Worm (Caenorhabditis elegans) whole organism, midembryonic: ENCODE measurements around the gene ZK355.8.

Source experiments
- T22C8.4 ChIP-seq: fragments of 200-800 bp; sonication (Bioruptor generic); IDR thresholded peaks from 2 replicates; pipeline ENCODE4 v1.3.6; 2022; ENCODE audit warnings: missing genetic modification characterization, missing compliant biosample characterization
- cog-1 ChIP-seq: sonication (generic microtip); optimal IDR thresholded peaks from 2 replicates; lab custom pipeline; 2016; ENCODE audit warnings: missing genetic modification characterization, missing compliant biosample characterization
- flt-1 ChIP-seq: fragments of 200-800 bp; sonication (Bioruptor generic); IDR thresholded peaks from 2 replicates; pipeline ENCODE4 v1.3.6; 2022; ENCODE audit warnings: missing genetic modification characterization, missing compliant biosample characterization
- klf-2 ChIP-seq: fragments of 200-800 bp; sonication (Bioruptor generic); conservative IDR thresholded peaks from 2 replicates; pipeline ENCODE4 v1.3.6; 2022; ENCODE audit warnings: missing genetic modification reagents, missing genetic modification characterization, missing compliant biosample characterization
- med-1 ChIP-seq: sonication (generic microtip); optimal IDR thresholded peaks from 2 replicates; lab custom pipeline; 2017; ENCODE audit warnings: missing genetic modification characterization, mild to moderate bottlenecking, missing compliant biosample characterization, antibody characterized with exemption, missing genetic modification reagents; ENCODE audit not compliant: insufficient read depth
- ref-1 ChIP-seq: fragments of 200-800 bp; sonication (Bioruptor generic); conservative IDR thresholded peaks from 2 replicates; pipeline ENCODE4 v1.3.6; 2022; ENCODE audit warnings: missing genetic modification reagents, missing genetic modification characterization, missing compliant biosample characterization
- tab-1 ChIP-seq: fragments of 200-800 bp; sonication (Bioruptor generic); IDR thresholded peaks from 2 replicates; pipeline ENCODE4 v1.3.6; 2022; ENCODE audit warnings: missing genetic modification characterization, missing compliant biosample characterization
- ztf-23 ChIP-seq: fragments of 200-800 bp; sonication (Bioruptor generic); IDR thresholded peaks from 2 replicates; pipeline ENCODE4 v1.3.6; 2022; ENCODE audit warnings: missing genetic modification reagents, missing genetic modification characterization, missing compliant biosample characterization
- ztf-29 ChIP-seq: fragments of 200-800 bp; sonication (Bioruptor generic); IDR thresholded peaks from 2 replicates; pipeline ENCODE4 v1.3.6; 2022; ENCODE audit warnings: missing genetic modification reagents, missing genetic modification characterization, missing compliant biosample characterization

Gene ZK355.8

DNA sequence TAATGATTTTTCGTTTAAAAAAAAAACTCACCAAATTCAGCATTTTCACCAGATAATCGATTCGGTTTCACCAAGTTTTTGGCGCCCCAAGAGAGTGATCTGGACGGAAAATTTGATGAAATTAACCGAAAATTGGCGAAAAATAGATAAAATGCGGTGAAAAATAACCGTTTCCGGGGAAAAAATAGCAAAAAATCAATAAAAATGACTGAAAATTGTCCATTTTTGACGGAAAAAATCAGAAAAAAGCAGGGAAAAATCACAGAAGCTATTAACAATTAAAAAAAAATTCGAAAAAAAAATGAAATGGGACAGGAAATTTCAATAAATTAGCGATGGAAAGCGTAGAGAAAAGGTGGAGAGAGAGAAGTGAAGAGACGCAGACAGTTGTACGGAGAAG, 14.1 kb upstream of the ZK355.8 start, which contains the start of gene ubc-15:
Gene ubc-15 (minus strand): TSS at position 101 of the 400 bp plus-strand sequence.
- TF ChIP-seq med-1 (GFP tag; lab: Kevin White, UChicago) (no peak), T22C8.4 (GFP tag; lab: Robert Waterston, UW) (no peak), cog-1 (tag; lab: Kevin White, UChicago) (no peak), ztf-29 (GFP tag; lab: Robert Waterston, UW) (no peak), tab-1 (GFP tag; lab: Robert Waterston, UW) (no peak), ref-1 (no peak), flt-1 (GFP tag; lab: Robert Waterston, UW) (no peak), klf-2 (GFP tag; lab: Robert Waterston, UW) (no peak), ztf-23 (GFP tag; lab: Robert Waterston, UW) (no peak)

DNA sequence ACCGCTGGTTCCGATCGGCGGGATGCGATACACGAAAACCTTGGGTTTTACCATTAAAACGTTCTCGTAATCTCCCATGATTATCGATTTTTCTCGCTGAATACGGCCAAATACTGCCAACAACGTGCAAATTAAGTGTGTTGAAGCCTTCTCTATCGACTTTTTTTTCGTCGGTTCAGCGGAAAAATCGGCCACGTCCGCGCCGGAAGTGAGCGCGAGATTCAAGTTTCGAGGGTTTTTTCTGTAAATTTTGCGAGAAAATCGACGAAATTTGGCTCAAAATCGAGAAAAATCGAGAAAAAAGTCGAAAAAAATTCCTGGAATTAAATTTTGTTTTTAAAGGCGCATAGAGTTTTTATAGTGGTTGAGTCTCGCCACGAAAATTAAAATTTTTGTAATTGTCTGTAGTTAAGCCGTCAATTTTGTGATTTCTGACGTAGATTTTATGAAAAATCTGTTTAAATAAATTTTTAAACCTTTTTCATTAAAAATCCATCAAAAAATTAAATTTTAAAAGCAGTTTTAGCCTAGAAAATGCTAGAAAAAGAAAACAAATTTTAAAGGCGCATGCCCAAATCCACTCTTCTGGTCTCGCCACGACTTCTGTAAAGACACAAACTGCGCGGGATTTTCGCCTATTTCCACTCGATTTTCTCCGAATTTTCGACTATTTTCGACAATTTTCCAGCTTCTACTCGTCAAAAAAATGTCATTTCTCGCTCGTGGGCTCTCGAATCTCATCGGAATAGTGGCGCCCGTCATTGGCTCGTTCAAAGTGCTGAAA, 8.3 kb upstream of the ZK355.8 start, which contains the start of the genes ncap-1 and Y110A2AR.1:
Gene ncap-1 (minus strand): TSS at position 241 of the 784 bp plus-strand sequence.
Gene Y110A2AR.1 (plus strand): TSS at position 637 of the 784 bp plus-strand sequence.
- TF ChIP-seq cog-1 (tag; lab: Kevin White, UChicago) (no peak), T22C8.4 (GFP tag; lab: Robert Waterston, UW) (0 out of 2 replicates have a peak, but pooled peaks have one; percentile 10)

DNA sequence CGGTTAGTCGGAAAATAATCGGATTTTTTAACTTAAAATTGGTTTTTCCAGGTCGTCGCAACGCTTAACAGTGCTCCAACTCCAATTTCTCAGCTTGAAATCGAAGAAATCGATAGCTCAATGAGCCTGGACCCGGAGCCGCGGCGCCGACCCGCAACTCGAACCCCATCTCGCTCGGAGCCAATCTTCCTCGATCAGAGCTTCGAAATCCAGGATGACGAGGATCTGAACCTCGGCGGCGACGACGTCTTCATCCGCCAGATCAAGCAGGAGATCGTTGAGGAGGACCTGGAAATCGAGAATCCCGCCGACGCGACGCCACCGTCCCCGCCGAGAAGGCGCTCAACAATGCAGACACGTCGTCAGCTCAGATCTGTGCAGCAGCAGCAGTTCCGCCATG, 7.4 kb upstream of the ZK355.8 start:
- TF ChIP-seq ztf-23 (GFP tag; lab: Robert Waterston, UW) (no peak), cog-1 (tag; lab: Kevin White, UChicago) (no peak), tab-1 (GFP tag; lab: Robert Waterston, UW) (no peak), med-1 (GFP tag; lab: Kevin White, UChicago) (no peak), ztf-29 (GFP tag; lab: Robert Waterston, UW) (no peak), T22C8.4 (GFP tag; lab: Robert Waterston, UW) (no peak), klf-2 (GFP tag; lab: Robert Waterston, UW) (no peak), flt-1 (GFP tag; lab: Robert Waterston, UW) (no peak), ref-1 (no peak)

DNA sequence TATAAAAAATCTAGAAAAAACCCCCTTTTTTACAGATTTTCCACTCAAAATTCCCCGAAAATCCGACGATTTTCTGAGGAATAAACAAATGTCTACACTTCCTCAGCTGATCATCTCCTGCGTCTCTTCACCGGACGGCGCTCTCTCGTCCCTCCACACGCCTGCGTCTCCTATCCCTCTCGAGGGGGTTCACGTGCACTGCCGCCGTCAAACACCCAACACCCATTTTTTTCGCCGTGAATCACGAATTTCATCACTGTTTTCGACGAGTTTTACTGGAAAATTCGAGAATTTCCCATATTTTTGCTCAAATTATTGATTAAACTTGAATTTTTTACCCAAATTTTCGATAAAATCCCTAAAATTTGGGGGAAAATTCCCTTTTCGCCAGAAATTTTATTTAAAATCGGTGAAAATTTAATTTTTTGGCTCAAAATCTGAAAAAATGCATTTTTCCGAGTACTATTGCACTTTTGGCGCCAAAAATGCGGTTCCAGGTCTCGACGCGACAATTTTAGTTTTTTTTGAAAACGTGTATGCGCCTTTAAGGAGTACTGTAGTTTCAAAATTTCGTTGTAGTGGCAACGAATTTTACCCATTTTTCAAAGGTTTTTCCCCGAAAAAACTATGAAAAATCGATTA, 6.7 kb upstream of the ZK355.8 start:
- TF ChIP-seq cog-1 (tag; lab: Kevin White, UChicago), result no peak
- no peak for TF ChIP-seq klf-2 (GFP tag; lab: Robert Waterston, UW)
- TF ChIP-seq T22C8.4 (GFP tag; lab: Robert Waterston, UW), result no peak
- TF ChIP-seq flt-1 (GFP tag; lab: Robert Waterston, UW), result no peak
- TF ChIP-seq ztf-29 (GFP tag; lab: Robert Waterston, UW), result no peak
- TF ChIP-seq ref-1, result no peak
- TF ChIP-seq tab-1 (GFP tag; lab: Robert Waterston, UW), result no peak

DNA sequence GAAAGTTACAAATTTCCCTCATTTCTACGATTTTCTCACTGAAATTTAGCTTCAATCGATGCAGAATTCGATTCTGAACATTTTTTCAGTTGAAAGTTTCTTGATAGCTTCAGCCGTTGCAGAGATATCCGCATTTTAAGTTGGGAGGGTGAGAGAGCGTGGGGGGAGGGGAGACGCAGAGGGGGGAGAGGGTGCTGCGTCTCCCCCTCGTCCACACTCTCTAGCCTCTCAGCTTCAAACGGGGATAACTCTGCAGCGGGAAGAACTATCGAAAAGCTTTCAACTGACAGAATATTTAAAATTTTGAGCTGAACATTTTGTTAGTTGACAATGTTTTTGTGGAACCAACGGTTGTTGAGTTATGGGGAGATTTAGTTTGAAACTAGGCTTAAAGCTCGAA, 5.7 kb upstream of the ZK355.8 start:
- no peak for TF ChIP-seq flt-1 (GFP tag; lab: Robert Waterston, UW)
- TF ChIP-seq ref-1, result no peak
- no peak for TF ChIP-seq ztf-23 (GFP tag; lab: Robert Waterston, UW)
- TF ChIP-seq T22C8.4 (GFP tag; lab: Robert Waterston, UW), result no peak
- no peak for TF ChIP-seq med-1 (GFP tag; lab: Kevin White, UChicago)

DNA sequence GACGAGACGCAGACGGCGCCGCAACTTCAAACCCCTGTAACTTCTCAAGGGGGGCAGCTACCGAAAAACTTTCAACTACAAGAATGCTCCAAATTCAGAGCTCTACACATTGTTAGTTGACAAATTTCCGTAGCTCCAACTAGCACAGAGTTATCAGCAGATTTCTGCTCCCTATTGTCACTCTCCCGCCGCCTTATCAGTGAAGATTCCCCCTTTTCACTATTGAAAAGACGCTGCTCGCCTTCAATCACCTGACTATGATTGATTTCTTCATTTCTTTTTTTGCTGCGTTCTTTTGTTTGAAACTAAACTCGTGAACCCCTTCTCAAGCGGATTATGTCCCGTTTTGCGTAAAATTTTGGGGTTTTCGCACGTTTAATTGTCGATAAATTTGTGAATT, 5.2 kb upstream of the ZK355.8 start:
- TF ChIP-seq cog-1 (tag; lab: Kevin White, UChicago) (no peak), flt-1 (GFP tag; lab: Robert Waterston, UW) (no peak), med-1 (GFP tag; lab: Kevin White, UChicago) (no peak), T22C8.4 (GFP tag; lab: Robert Waterston, UW) (no peak)

DNA sequence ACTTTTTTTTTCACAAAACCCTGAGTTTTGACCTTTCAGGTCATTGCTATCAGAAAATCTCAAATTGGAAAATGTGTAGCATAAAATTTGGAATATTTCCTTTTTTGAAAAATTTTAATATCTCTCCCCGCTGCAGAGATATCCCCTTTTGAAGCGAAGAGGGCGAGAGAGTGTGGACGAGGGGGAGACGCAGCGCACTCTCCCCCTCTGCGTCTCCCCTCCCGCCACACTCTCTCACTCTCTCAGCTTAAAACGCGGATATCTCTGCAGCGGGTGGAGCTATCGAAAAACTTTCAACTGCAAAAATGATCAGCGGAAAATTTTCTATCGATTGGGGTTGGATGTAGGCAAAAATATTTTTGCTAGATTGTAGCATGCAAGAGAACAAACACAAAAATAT, 4.8 kb upstream of the ZK355.8 start:
- TF ChIP-seq ztf-29 (GFP tag; lab: Robert Waterston, UW), result no peak
- TF ChIP-seq ref-1, result no peak
- TF ChIP-seq klf-2 (GFP tag; lab: Robert Waterston, UW), result no peak
- TF ChIP-seq T22C8.4 (GFP tag; lab: Robert Waterston, UW), result no peak
- no peak for TF ChIP-seq flt-1 (GFP tag; lab: Robert Waterston, UW)
- no peak for TF ChIP-seq cog-1 (tag; lab: Kevin White, UChicago)
- TF ChIP-seq med-1 (GFP tag; lab: Kevin White, UChicago), result no peak
- no peak for TF ChIP-seq ztf-23 (GFP tag; lab: Robert Waterston, UW)
- no peak for TF ChIP-seq tab-1 (GFP tag; lab: Robert Waterston, UW)

DNA sequence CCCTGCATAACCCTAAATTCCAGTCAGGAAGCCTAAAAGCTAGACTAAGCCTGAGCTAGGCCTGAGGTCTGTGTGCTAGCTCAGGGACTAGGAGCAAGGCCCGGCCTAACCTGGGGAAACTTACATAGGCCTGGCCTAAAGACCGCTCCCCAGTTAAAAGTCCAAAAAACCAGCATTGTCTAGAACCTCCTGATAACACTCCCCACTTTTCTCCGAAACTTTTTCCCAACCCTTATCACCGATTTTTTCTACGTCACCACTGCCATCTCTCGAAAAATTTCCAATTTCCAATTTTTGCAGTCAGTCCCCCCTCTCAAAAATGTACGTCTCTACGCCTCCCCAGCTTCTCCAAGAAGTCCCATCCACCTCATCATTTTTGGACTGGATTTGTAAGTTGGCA, 4.0 kb upstream of the ZK355.8 start, which contains the start of gene ZK355.2:
Gene ZK355.2 (plus strand): TSS at position 301 of the 400 bp plus-strand sequence.
- TF ChIP-seq tab-1 (GFP tag; lab: Robert Waterston, UW) (no peak), flt-1 (GFP tag; lab: Robert Waterston, UW) (no peak)

DNA sequence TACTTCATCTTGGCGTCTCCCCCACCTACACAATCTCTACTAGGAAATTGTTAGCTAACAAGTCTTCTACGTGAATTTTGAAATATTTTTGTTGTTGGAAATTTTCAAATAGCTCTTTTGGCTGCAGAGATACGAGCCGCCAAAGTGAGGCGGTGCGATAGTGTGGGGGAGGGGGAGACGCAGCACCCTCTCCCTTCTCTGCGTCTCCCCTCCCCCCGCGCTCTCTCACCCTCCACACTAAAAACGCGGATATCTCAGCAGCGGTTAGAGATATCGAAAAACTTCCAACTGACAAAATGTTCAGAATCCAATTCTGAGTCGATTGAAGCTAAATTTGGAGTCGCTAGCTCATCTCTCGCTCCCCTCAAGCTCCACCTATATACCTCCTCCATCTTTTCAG, 2.6 kb upstream of the ZK355.8 start:
- TF ChIP-seq ref-1 (no peak), tab-1 (GFP tag; lab: Robert Waterston, UW) (no peak), ztf-29 (GFP tag; lab: Robert Waterston, UW) (no peak), ztf-23 (GFP tag; lab: Robert Waterston, UW) (no peak), cog-1 (tag; lab: Kevin White, UChicago) (no peak), flt-1 (GFP tag; lab: Robert Waterston, UW) (no peak), med-1 (GFP tag; lab: Kevin White, UChicago) (no peak), klf-2 (GFP tag; lab: Robert Waterston, UW) (no peak), T22C8.4 (GFP tag; lab: Robert Waterston, UW) (no peak)
